Fruit fly (Drosophila melanogaster) S2 (cell line): ENCODE results near the gene tex.
A peak's percentile ranks its signal among the peaks of the same experiment; 100 is the strongest.

Experiments
- CG8478 ChIP-seq: fragments of >200 bp; optimal IDR thresholded peaks from 2 replicates; lab custom pipeline; 2018
- CTCF ChIP-seq, 2 experiments: fragments of >200 bp; optimal IDR thresholded peaks; 2 replicates each; lab custom pipeline; 2018

Gene tex

dm6 chr3R:8343251-8343744 is 34.9 kb upstream of the tex start, which contains the start of the genes PNKP and COX7AL:
Gene PNKP (minus strand): TSS chr3R:8343516.
Gene COX7AL (plus strand): TSS chr3R:8343669.
- TF ChIP-seq CTCF (optimal IDR thresholded peaks at IDR 0.05; lab: Kevin White, UChicago) (no peak), CG8478 (no peak)

dm6 chr3R:8340675-8341275 is 32.3 kb upstream of the tex start, which contains the start of the genes COX7A and Arl2:
Gene COX7A (minus strand): TSS chr3R:8341043.
Gene Arl2 (plus strand): TSS chr3R:8341100.
- TF ChIP-seq CTCF (optimal IDR thresholded peaks at IDR 0.05; lab: Kevin White, UChicago) (peak in 1 of 2 experiments; percentile 16), CG8478 (no peak)

- TF ChIP-seq CTCF (optimal IDR thresholded peaks at IDR 0.05; lab: Kevin White, UChicago) (no peak), CG8478 (no peak)
These were observed 27.6 kb upstream of the tex start for dm6 chr3R:8336012-8336567.

- TF ChIP-seq CG8478 = no peak
These were observed 26.5 kb upstream of the tex start for dm6 chr3R:8334982-8335381.

dm6 chr3R:8334471-8334783 is 26.0 kb upstream of the tex start:
- no peak for TF ChIP-seq CTCF (optimal IDR thresholded peaks at IDR 0.05; lab: Kevin White, UChicago)
- TF ChIP-seq CG8478 = no peak

- no peak for TF ChIP-seq CTCF (optimal IDR thresholded peaks at IDR 0.05; lab: Kevin White, UChicago)
- no peak for TF ChIP-seq CG8478
These were observed 25.5 kb upstream of the tex start, which contains the start of gene Poxm for dm6 chr3R:8333768-8334470. Gene Poxm (minus strand): TSS chr3R:8333792.

dm6 chr3R:8329628-8330027 is 21.2 kb upstream of the tex start:
- TF ChIP-seq CG8478 = no peak

- TF ChIP-seq CG8478 = no peak
- no peak for TF ChIP-seq CTCF (optimal IDR thresholded peaks at IDR 0.05; lab: Kevin White, UChicago)
These were observed 19.7 kb upstream of the tex start for dm6 chr3R:8327967-8328789.

dm6 chr3R:8326884-8327283 is 18.4 kb upstream of the tex start:
- TF ChIP-seq CG8478 = no peak
- TF ChIP-seq CTCF (optimal IDR thresholded peaks at IDR 0.05; lab: Kevin White, UChicago) = no peak

dm6 chr3R:8324016-8324415 is 15.6 kb upstream of the tex start, which contains the start of gene CG7443:
Gene CG7443 (plus strand): TSS chr3R:8324316.
- TF ChIP-seq CTCF (optimal IDR thresholded peaks at IDR 0.05; lab: Kevin White, UChicago) = no peak
- no peak for TF ChIP-seq CG8478

dm6 chr3R:8321447-8321846 is 13.0 kb upstream of the tex start, which contains the start of gene Or85a:
Gene Or85a (plus strand): TSS chr3R:8321747.
- TF ChIP-seq CTCF (optimal IDR thresholded peaks at IDR 0.05; lab: Kevin White, UChicago) (no peak), CG8478 (no peak)

dm6 chr3R:8317709-8318335 is 9.4 kb upstream of the tex start:
- TF ChIP-seq CG8478 (no peak), CTCF (optimal IDR thresholded peaks at IDR 0.05; lab: Kevin White, UChicago) (no peak)

dm6 chr3R:8317215-8317614 is 8.8 kb upstream of the tex start, which contains the start of gene Ctr1B:
Gene Ctr1B (plus strand): TSS chr3R:8317612.
- TF ChIP-seq CG8478 = no peak
- no peak for TF ChIP-seq CTCF (optimal IDR thresholded peaks at IDR 0.05; lab: Kevin White, UChicago)

- TF ChIP-seq CG8478 (no peak), CTCF (optimal IDR thresholded peaks at IDR 0.05; lab: Kevin White, UChicago) (peak; percentile 48 to 60)
These were observed 8.1 kb upstream of the tex start, which contains the start of gene Coq2 for dm6 chr3R:8316344-8317105. Gene Coq2 (minus strand): TSS chr3R:8316543.
